Fruit fly (Drosophila melanogaster) whole organism, pupa: ENCODE measurements around the gene csw.

Experiments
- CG10348 ChIP-seq: fragments of 200-800 bp; sonication (Bioruptor generic); IDR thresholded peaks from 2 replicates; pipeline ENCODE4 v1.3.6; 2022; ENCODE audit warnings: missing biosample characterization, missing genetic modification characterization
- CG13204 ChIP-seq: fragments of 200-800 bp; sonication (Bioruptor generic); optimal IDR thresholded peaks from 2 replicates; lab custom pipeline; 2018; ENCODE audit warnings: missing biosample characterization, mild to moderate bottlenecking, missing genetic modification characterization, moderate library complexity
- CG14655 ChIP-seq: fragments of 200-800 bp; sonication (Bioruptor generic); optimal IDR thresholded peaks from 3 replicates; lab custom pipeline; 2017; ENCODE audit warnings: mild to moderate bottlenecking, missing biosample characterization, missing genetic modification reagents, missing genetic modification characterization
- CG15710 ChIP-seq: fragments of 200-800 bp; sonication (Bioruptor generic); optimal IDR thresholded peaks from 2 replicates; lab custom pipeline; 2018; ENCODE audit warnings: missing biosample characterization, mild to moderate bottlenecking, missing genetic modification characterization, moderate library complexity
- CG17806 ChIP-seq: fragments of 200-800 bp; sonication (Bioruptor generic); optimal IDR thresholded peaks from 2 replicates; lab custom pipeline; 2018; ENCODE audit warnings: missing biosample characterization, mild to moderate bottlenecking, missing genetic modification characterization, moderate library complexity
- CG32121 ChIP-seq: fragments of 200-800 bp; sonication (Bioruptor generic); IDR thresholded peaks from 2 replicates; pipeline ENCODE4 v1.3.6; 2022; ENCODE audit warnings: missing biosample characterization, missing genetic modification characterization
- CG34367 ChIP-seq: fragments of 200-800 bp; sonication (Bioruptor generic); optimal IDR thresholded peaks from 2 replicates; lab custom pipeline; 2018; ENCODE audit warnings: missing biosample characterization, mild to moderate bottlenecking, missing genetic modification characterization
- CG4496 ChIP-seq: fragments of 200-800 bp; sonication (Bioruptor generic); IDR thresholded peaks from 3 replicates; pipeline ENCODE4 v1.3.6; 2022; ENCODE audit warnings: missing biosample characterization, missing genetic modification characterization
- CG8159 ChIP-seq: fragments of 200-800 bp; sonication (Bioruptor generic); optimal IDR thresholded peaks from 3 replicates; lab custom pipeline; 2018; ENCODE audit warnings: missing biosample characterization, mild to moderate bottlenecking, missing genetic modification characterization, moderate library complexity
- CG8301 ChIP-seq: fragments of 200-800 bp; sonication (Bioruptor generic); optimal IDR thresholded peaks from 2 replicates; lab custom pipeline; 2018; ENCODE audit warnings: missing biosample characterization, mild to moderate bottlenecking, missing genetic modification characterization
- D1 ChIP-seq: fragments of 200-800 bp; sonication (Bioruptor generic); optimal IDR thresholded peaks from 2 replicates; lab custom pipeline; 2018; ENCODE audit warnings: missing biosample characterization, mild to moderate bottlenecking, missing genetic modification characterization, moderate library complexity
- EcR ChIP-seq: fragments of 200-800 bp; sonication (Bioruptor generic); optimal IDR thresholded peaks from 3 replicates; lab custom pipeline; 2019; ENCODE audit warnings: missing biosample characterization, missing genetic modification characterization, mild to moderate bottlenecking, moderate library complexity, missing genetic modification reagents
- Ets98B ChIP-seq: fragments of 200-800 bp; sonication (Bioruptor generic); IDR thresholded peaks from 2 replicates; pipeline ENCODE4 v1.3.6; 2022; ENCODE audit warnings: missing biosample characterization, missing genetic modification characterization
- Pif1B ChIP-seq: fragments of 200-800 bp; sonication (Bioruptor generic); optimal IDR thresholded peaks from 3 replicates; lab custom pipeline; 2016; ENCODE audit warnings: missing biosample characterization, missing genetic modification characterization
- Snoo ChIP-seq: fragments of 200-800 bp; sonication (Bioruptor generic); optimal IDR thresholded peaks from 3 replicates; lab custom pipeline; 2017; ENCODE audit warnings: missing biosample characterization, mild to moderate bottlenecking, missing genetic modification characterization, inconsistent platforms
- fd96Ca ChIP-seq: fragments of 200-800 bp; sonication (Bioruptor generic); IDR thresholded peaks from 3 replicates; pipeline ENCODE4 v1.3.6; 2022; ENCODE audit warnings: missing biosample characterization, missing genetic modification characterization
- gl ChIP-seq: fragments of 200-800 bp; sonication (Bioruptor generic); optimal IDR thresholded peaks from 2 replicates; lab custom pipeline; 2018; ENCODE audit warnings: missing biosample characterization, mild to moderate bottlenecking, missing genetic modification characterization
- rn ChIP-seq: fragments of 200-800 bp; sonication (Bioruptor generic); IDR thresholded peaks from 2 replicates; pipeline ENCODE4 v1.3.6; 2022; ENCODE audit warnings: missing biosample characterization, missing genetic modification characterization

The csw gene

DNA sequence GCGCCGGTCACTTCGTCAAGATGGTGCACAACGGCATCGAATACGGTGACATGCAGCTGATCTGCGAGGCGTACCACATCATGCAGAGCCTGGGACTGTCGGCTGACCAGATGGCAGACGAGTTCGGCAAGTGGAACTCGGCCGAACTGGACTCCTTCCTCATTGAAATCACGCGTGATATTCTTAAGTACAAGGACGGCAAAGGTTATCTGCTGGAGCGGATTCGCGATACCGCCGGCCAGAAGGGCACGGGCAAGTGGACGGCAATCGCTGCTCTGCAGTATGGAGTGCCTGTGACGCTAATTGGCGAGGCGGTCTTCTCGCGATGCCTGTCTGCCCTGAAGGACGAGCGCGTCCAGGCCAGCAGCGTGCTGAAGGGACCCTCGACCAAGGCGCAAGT, 53.4 kb downstream of the csw start:
- TF ChIP-seq CG8301 (tag; lab: Kevin White, UChicago) (no peak), CG17806 (no peak)
- TF ChIP-seq, all 21 proteins: peak for 0

DNA sequence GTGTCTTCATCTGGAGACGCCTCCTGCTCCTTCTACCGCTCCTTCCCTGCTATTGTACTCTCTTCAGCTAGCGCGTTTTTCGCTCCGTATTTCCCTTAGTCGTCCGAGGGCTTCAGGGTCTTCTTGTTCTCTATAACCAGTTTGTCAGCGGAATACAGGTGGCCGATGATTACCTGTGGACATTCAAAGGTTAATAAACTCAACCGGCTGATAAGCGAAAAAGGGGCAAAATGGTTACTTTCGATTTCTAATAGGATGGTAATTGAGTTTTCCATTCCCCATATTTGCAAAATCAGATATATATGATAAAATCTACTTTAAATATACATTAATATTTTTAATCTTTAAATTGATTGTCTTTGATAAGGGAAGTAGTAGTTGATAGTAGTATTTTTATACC, 54.6 kb downstream of the csw start:
- TF ChIP-seq EcR (GFP tag; lab: Kevin White, UChicago) (peak; percentile 92), D1 (tag; lab: Kevin White, UChicago) (no peak)

DNA sequence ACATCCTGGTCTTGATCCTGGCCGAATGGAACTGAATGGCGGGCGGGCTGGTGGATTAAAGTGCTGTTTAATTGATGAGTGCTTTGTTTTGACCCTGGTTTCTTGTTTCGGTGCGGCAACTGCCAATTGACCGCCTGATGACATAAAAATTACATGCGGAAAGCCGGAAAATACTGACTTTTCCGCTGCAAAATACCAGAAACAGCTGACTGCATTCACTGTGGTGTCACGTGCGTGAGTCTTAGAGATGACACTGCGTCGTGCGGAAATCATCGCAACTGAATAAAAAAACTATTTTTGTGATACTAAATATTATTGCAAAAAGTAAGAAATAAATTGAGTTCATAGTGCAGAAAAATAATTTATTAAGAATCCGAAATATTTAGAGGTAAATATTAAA, 55.4 kb downstream of the csw start, which contains the start of gene bcn92:
Gene bcn92, minus strand, starts transcription at position 170 of the 400 bp plus-strand sequence.
- TF ChIP-seq CG15710 (tag; lab: Kevin White, UChicago) (peak; percentile 15), CG13204 (GFP tag; lab: Kevin White, UChicago) (no peak), CG32121 (0 out of 2 replicates have a peak, but pooled peaks have one; percentile 11), CG4496 (GFP tag; lab: Robert Waterston, UW) (peak; percentile 57; the same call in 2 of the 3 replicates), Ets98B (0 out of 2 replicates have a peak, but pooled peaks have one; percentile 21), EcR (GFP tag; lab: Kevin White, UChicago) (no peak), rn (no peak), fd96Ca (GFP tag; lab: Robert Waterston, UW) (no peak; the same call in 2 of the 3 replicates), CG8301 (tag; lab: Kevin White, UChicago) (no peak), Pif1B (GFP tag; lab: Kevin White, UChicago) (no peak), Snoo (tag; lab: Kevin White, UChicago) (no peak), D1 (tag; lab: Kevin White, UChicago) (no peak)

DNA sequence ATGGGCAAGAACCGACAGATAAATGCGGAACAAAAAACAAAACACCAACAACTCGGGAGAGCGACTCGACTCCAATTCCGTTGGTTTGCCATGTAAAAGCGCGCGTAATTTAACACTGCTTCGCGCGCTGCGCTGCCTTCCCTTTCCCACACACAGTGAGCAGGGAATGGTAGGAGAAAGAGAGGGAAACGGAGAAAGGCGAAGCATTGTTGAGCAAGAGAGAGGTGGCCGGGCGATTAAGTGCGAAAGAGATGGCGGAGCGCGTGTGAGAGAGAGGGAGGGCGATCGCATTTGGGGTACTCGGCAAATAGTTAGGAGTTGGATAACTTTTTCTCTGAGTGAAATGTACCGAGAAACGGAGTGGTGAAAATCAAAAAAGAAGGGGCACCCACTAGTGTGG, 61.8 kb downstream of the csw start:
- TF ChIP-seq EcR (GFP tag; lab: Kevin White, UChicago) (peak; percentile 21), CG17806 (no peak), Ets98B (peak; percentile 38; the same call in 1 of the 2 replicates), CG13204 (GFP tag; lab: Kevin White, UChicago) (peak; percentile 39), CG4496 (GFP tag; lab: Robert Waterston, UW) (no peak), Pif1B (GFP tag; lab: Kevin White, UChicago) (no peak), fd96Ca (GFP tag; lab: Robert Waterston, UW) (peak; percentile 32; the same call in 1 of the 3 replicates), CG32121 (peak; percentile 42; the same call in 1 of the 2 replicates)

DNA sequence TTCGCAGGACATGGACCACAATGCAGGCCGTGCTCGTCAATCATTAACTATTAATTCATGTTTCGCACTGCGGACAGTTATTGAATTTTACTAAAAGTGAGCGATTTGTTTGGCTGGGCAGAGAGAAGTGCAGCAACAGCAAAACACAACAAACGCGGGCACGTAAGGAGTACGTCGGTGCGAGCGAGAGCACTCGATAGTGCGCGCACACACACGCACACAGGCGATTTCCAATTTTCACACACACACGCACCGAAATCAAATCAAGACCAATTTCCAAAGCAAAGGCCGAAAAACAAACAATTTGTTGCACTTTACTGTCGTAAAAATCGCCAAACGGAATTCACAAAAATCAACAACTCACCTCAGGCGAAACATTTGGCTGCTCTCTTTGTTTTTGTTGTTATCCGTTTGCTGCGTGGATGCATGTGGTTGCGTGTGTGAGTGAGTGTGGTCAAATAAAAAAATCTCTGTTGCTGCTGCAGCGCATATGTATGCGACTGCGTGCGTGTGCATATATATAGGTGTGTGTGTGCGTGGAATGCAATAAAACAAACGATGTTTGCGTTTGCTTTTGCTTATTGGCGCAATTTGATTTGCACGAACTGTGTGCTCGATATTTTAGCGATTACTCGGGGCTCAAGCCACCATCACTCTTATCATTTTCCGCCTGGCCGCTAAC, 64.0 kb downstream of the csw start:
- TF ChIP-seq CG15710 (tag; lab: Kevin White, UChicago) (no peak), rn (no peak), CG34367 (no peak), EcR (GFP tag; lab: Kevin White, UChicago) (no peak), CG8301 (tag; lab: Kevin White, UChicago) (no peak), D1 (tag; lab: Kevin White, UChicago) (no peak), CG32121 (no peak), CG8159 (tag; lab: Kevin White, UChicago) (no peak), Pif1B (GFP tag; lab: Kevin White, UChicago) (no peak)

DNA sequence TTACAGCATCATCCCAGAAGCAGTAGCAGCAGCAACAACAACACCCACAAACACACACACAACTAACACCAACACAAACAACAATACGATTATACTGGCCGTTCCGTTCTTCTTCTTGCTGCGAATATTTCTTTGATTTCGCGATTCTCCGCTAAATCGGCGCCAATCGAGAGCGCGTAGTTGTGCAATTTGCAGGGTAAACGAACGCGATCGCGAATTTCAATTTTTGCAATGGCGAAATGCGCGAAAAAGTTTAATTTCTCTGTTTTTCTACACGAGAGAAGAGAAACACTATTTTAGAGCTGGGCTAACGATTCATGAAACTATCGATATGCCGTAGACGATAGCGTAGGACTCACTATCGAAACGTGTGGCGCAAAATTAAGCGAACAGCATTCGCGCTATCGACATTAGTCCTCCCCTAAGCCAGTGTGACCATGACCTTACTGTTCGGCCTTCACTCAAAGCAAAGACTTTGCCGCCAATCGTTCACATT, 64.7 kb downstream of the csw start, which contains the start of gene wapl:
Gene wapl, minus strand, starts transcription at position 316 of the 496 bp plus-strand sequence.
- no peak for TF ChIP-seq CG13204 (GFP tag; lab: Kevin White, UChicago)

DNA sequence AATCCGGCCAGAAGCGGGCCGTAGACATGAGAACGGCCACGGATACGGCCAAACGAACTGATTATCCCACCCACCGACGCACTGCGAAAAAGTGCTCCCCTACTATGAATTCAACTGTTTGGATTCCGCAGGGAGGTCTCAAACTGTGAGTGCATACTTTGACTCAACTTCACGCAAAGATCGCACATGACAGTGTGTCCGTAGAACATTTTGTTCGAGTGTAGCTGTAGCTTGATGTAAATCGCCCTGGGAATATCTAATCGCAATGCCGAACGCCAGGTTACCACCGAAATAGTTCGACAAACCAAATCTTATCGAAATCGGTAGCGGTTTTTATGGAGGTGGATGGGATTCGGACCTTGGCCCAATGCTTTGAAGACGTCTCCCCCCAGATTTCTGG, 67.0 kb downstream of the csw start:
- TF ChIP-seq CG8159 (tag; lab: Kevin White, UChicago) (no peak), CG8301 (tag; lab: Kevin White, UChicago) (no peak), EcR (GFP tag; lab: Kevin White, UChicago) (no peak), CG10348 (GFP tag; lab: Robert Waterston, UW) (no peak), CG17806 (no peak)

DNA sequence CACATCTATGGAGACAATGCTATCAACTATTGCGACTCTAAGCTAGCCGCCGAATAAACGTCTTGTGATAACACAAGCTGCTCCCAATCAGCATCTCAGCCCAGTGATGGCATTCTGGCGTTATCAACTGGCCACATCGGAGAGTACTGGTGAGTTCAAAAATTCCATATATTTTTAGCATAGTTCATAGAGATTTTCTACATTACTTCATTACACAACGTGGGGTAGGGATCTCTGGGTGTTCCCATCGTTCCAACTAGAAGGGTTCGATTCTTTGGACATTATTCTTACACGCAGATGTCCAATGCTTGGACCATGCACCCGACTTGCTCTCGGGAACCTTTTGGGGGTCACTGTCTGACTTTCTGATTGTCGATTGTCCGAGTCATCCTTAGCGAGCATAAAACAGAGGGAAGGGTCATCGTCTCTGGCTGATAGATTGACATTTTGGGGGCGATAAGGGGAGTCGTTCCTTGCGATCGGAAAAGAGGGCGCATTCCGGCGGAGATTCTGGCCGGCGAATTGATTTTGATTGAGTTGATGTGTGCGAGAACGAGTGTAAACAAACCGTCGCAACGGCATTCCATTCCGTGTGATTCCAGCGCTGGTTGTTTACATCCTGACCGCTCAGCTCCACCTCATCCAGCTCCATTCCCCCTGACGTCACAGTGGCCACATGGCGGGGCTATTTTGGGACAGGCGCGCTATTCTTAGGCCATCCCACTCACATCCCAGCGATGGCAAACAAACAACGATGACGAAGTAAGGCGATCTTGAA, 68.3 kb downstream of the csw start, which contains the start of the genes Cyp4d1 and CG3630:
Gene Cyp4d1, minus strand, starts transcription at position 51 of the 778 bp plus-strand sequence.
Gene CG3630, plus strand, starts transcription at position 67 of the 778 bp plus-strand sequence.
- no peak for TF ChIP-seq Snoo (tag; lab: Kevin White, UChicago)
- no peak for TF ChIP-seq gl
- no peak for TF ChIP-seq CG15710 (tag; lab: Kevin White, UChicago)
- TF ChIP-seq CG8159 (tag; lab: Kevin White, UChicago) = no peak
- no peak for TF ChIP-seq Ets98B
- TF ChIP-seq rn = no peak
- no peak for TF ChIP-seq D1 (tag; lab: Kevin White, UChicago)
- no peak for TF ChIP-seq CG14655 (GFP tag; lab: Kevin White, UChicago)
- TF ChIP-seq, all 21 proteins: peak for 0
